Fruit fly (Drosophila melanogaster): Measurements from ENCODE around the gene CG14658.

DNA sequence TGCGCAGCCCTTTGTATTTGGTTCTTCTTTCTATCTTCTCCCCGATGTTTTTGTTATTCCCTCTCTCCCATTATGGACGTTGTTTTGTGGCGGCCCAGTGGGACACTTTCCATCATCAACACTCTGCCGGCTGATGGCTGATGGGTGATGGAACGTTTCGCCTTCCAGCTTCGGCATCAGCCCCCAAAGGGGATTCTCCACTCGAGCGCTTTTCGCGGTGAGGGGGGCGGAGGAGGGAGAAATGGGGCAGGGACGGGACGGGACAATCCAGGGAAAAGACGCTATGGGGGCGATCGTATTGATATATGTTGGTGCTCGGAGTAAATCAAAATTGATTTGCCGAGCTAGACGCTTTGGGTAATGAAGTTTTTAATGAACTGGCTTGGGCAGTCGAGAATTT, 5.1 kb downstream of the CG14658 start:
- TF ChIP-seq CG5204 (GFP tag; optimal IDR thresholded peaks at IDR 0.05) (no peak), CG7101 (tag; optimal IDR thresholded peaks at IDR 0.05) (no peak), CG14711 (tag; optimal IDR thresholded peaks at IDR 0.05) (no peak), CG12768 (GFP tag; optimal IDR thresholded peaks at IDR 0.05) (no peak), Hr96 (GFP tag; optimal IDR thresholded peaks at IDR 0.05) (no peak), CG1620 (GFP tag; optimal IDR thresholded peaks at IDR 0.05) (no peak), CG7045 (GFP tag; optimal IDR thresholded peaks at IDR 0.05) (no peak), CG11617 (GFP tag; optimal IDR thresholded peaks at IDR 0.05) (no peak), bab1 (GFP tag; optimal IDR thresholded peaks at IDR 0.05) (no peak), kay (GFP tag; ENCODE audit: borderline replicate concordance) (no peak)

All from whole organism, adult.